Worm (Caenorhabditis elegans): ENCODE measurements around the gene C45G9.8.

DNA sequence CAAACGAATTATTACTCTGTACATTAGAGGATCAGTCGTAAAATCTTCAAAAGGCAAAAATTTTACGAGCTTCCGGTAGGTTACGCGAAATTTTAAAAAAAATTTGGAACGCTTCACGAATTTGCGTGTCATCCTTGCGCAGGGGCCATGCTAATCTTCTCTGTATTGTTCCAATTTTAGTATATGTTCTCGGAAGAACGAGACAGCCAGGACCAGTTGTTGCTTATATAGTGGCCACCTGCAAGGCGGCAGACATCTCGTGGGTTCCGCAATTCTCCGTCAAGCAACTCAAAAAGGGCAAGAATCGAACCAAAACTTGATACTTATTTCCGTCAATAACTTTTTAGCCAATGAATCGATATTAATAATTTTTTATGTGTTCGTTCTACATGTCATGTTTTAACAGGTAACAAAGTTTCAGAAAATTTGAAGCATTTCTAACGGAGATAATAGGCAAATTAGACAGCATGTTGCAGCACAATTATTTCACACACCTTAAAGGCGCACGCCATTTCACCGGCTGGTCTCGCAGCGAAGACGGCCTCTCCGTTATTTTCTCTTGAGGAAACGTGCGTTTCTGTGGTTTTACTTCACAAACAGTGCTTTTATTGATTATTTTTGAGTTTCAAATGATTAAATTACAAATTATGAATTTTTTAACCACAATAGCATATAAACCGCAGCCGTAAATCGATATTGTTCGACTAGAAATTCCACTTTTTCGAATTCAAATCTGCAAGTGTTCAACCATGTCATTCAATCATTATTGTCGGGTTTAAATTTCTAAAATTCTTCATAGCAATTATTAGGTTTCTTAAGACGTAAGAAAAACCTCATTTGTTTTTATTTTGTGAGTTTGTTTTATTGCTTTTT, 27.5 kb upstream of the C45G9.8 start:
- peak; percentile 78 for TF ChIP-seq ztf-23 (GFP tag; IDR thresholded peaks at IDR 0.05)
- peak; percentile 90 for TF ChIP-seq flt-1 (GFP tag; IDR thresholded peaks at IDR 0.05)
- TF ChIP-seq klf-2 (GFP tag; conservative IDR thresholded peaks at IDR 0.05) = peak; percentile 74
- TF ChIP-seq tab-1 (GFP tag; IDR thresholded peaks at IDR 0.05) = peak; percentile 85
- peak; percentile 79 for TF ChIP-seq cog-1 (tag; optimal IDR thresholded peaks at IDR 0.05)
- peak; percentile 73 for TF ChIP-seq T22C8.4 (GFP tag; IDR thresholded peaks at IDR 0.05)
- TF ChIP-seq ref-1 (GFP tag; conservative IDR thresholded peaks at IDR 0.05) = peak; percentile 62
- TF ChIP-seq med-1 (GFP tag; optimal IDR thresholded peaks at IDR 0.05; ENCODE audit: insufficient read depth) = peak; percentile 15

All from whole organism, midembryonic.